Fruit fly (Drosophila melanogaster) whole organism, prepupa: ENCODE data around the gene CG42512.

Experiments
- Blimp-1 ChIP-seq: fragments of 200-800 bp; sonication (Bioruptor generic); optimal IDR thresholded peaks from 3 replicates; lab custom pipeline; 2017; ENCODE audit warnings: missing biosample characterization, missing genetic modification characterization, mild to moderate bottlenecking, moderate library complexity, missing genetic modification reagents
- CG6808 ChIP-seq: fragments of 200-800 bp; sonication (Bioruptor generic); optimal IDR thresholded peaks from 3 replicates; lab custom pipeline; 2017; ENCODE audit warnings: missing biosample characterization, missing genetic modification characterization, mild to moderate bottlenecking, moderate library complexity, missing genetic modification reagents
- CG6854 ChIP-seq: fragments of 200-800 bp; sonication (Bioruptor generic); optimal IDR thresholded peaks from 2 replicates; lab custom pipeline; 2017; ENCODE audit warnings: missing biosample characterization, mild to moderate bottlenecking, missing genetic modification characterization
- CG7368 ChIP-seq: fragments of 200-800 bp; sonication (Bioruptor generic); optimal IDR thresholded peaks from 3 replicates; lab custom pipeline; 2016; ENCODE audit warnings: missing biosample characterization, missing genetic modification characterization
- CG8319 ChIP-seq: fragments of 200-800 bp; sonication (Bioruptor generic); optimal IDR thresholded peaks from 3 replicates; lab custom pipeline; 2016; ENCODE audit warnings: missing biosample characterization, missing genetic modification characterization
- Hr38 ChIP-seq: sonication (Bioruptor generic); optimal IDR thresholded peaks from 2 replicates; lab custom pipeline; 2016; ENCODE audit warnings: missing biosample characterization, missing genetic modification characterization
- OdsH ChIP-seq: fragments of 200-800 bp; sonication (Bioruptor generic); optimal IDR thresholded peaks from 3 replicates; lab custom pipeline; 2016; ENCODE audit warnings: missing biosample characterization, missing genetic modification characterization
- acj6 ChIP-seq: fragments of 200-800 bp; sonication (Bioruptor generic); optimal IDR thresholded peaks from 3 replicates; lab custom pipeline; 2016; ENCODE audit warnings: missing biosample characterization, missing genetic modification characterization
- eg ChIP-seq: fragments of 200-800 bp; sonication (Bioruptor generic); IDR thresholded peaks from 3 replicates; pipeline ENCODE4 v1.3.6; 2022; ENCODE audit warnings: missing biosample characterization, missing genetic modification characterization
- fd59A ChIP-seq: fragments of 200-800 bp; sonication (Bioruptor generic); optimal IDR thresholded peaks from 2 replicates; lab custom pipeline; 2017; ENCODE audit warnings: missing biosample characterization, mild to moderate bottlenecking, missing genetic modification characterization, missing genetic modification reagents

dm6 chrX:16655724-16656235 lies 4.6 kb downstream of the CG42512 start:
- TF ChIP-seq OdsH (GFP tag; lab: Kevin White, UChicago) = no peak
- TF ChIP-seq CG6808 (GFP tag; lab: Kevin White, UChicago) = no peak
- TF ChIP-seq fd59A (GFP tag; lab: Kevin White, UChicago) = no peak
- no peak for TF ChIP-seq acj6
- TF ChIP-seq Hr38 (GFP tag; lab: Kevin White, UChicago) = no peak
- TF ChIP-seq CG7368 (GFP tag; lab: Kevin White, UChicago) = no peak
- no peak for TF ChIP-seq CG8319 (GFP tag; lab: Kevin White, UChicago)
- TF ChIP-seq Blimp-1 = no peak
- no peak for TF ChIP-seq eg
- peak; percentile 6 for TF ChIP-seq CG6854 (GFP tag; lab: Kevin White, UChicago)
